Worm (Caenorhabditis elegans): Measurements from ENCODE around the gene myo-3.

Gene myo-3

DNA sequence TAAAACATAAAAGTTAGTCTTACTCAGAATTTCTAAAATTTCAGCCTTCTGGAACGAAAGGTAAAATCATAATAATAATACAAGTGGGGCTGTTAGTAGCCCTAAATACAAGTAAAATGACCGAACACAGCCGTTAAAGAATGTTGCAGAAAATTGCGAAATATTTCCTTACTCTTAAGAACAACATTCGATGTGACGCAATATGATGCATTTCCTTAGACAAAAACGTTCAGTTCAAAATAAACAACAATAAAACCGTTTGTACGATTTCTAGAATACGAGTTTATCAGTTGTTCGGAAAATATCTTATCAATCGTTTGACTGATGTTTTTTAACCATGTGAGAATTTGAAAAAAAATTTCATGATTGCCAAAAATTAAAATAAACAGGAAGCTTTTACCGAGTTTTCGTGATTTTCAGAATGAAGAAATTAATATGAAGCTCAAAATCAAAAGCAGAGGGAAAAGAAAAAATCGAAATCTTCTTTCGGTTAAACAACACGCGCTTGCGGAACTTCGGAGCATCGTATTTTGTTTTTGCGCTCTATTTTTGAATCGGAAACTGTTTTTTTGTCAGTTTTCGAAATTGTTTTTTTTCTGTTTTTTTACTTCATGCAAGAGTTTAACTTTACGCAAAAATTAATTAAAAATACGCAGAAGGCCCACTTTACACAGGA, 11.8 kb upstream of the myo-3 start (continued):
- TF ChIP-seq daf-16 (GFP tag; optimal IDR thresholded peaks at IDR 0.05), result no peak
- TF ChIP-seq daf-16 (tag; optimal IDR thresholded peaks at IDR 0.05), result peak; percentile 92
- TF ChIP-seq snpc-1.2 (GFP tag; IDR thresholded peaks at IDR 0.05), result no peak
- peak; percentile 38 for TF ChIP-seq mes-2 (tag; optimal IDR thresholded peaks at IDR 0.05; ENCODE audit: poor library complexity, severe bottlenecking)
- no peak for TF ChIP-seq ctbp-1 (GFP tag; IDR thresholded peaks at IDR 0.05)
- TF ChIP-seq nhr-41 (GFP tag; IDR thresholded peaks at IDR 0.05), result no peak
- TF ChIP-seq zip-2 (tag; optimal IDR thresholded peaks at IDR 0.05), result peak; percentile 72
- TF ChIP-seq dpl-1 (GFP tag; optimal IDR thresholded peaks at IDR 0.05), result peak; percentile 60
- TF ChIP-seq zfp-3 (GFP tag; conservative IDR thresholded peaks at IDR 0.05), result no peak
- no peak for TF ChIP-seq ces-1 (GFP tag; optimal IDR thresholded peaks at IDR 0.05)
- no peak for TF ChIP-seq ceh-82 (tag; optimal IDR thresholded peaks at IDR 0.05)
- TF ChIP-seq mxl-3 (GFP tag; optimal IDR thresholded peaks at IDR 0.05), result no peak
- no peak for TF ChIP-seq attf-4 (tag; optimal IDR thresholded peaks at IDR 0.05)
- TF ChIP-seq T20F7.1 (GFP tag; optimal IDR thresholded peaks at IDR 0.05), result peak; percentile 93
- peak; percentile 86 for TF ChIP-seq nhr-6 (tag; optimal IDR thresholded peaks at IDR 0.05)
- no peak for TF ChIP-seq F44E2.7 (GFP tag; IDR thresholded peaks at IDR 0.05)
- no peak for TF ChIP-seq hlh-30 (tag; optimal IDR thresholded peaks at IDR 0.05; ENCODE audit: insufficient read depth)
- no peak for TF ChIP-seq daf-19 (GFP tag; conservative IDR thresholded peaks at IDR 0.05)
- TF ChIP-seq ztf-11 (tag; optimal IDR thresholded peaks at IDR 0.05), result no peak
- no peak for TF ChIP-seq vab-7 (GFP tag; IDR thresholded peaks at IDR 0.05)
- TF ChIP-seq lir-3 (tag; optimal IDR thresholded peaks at IDR 0.05), result no peak

DNA sequence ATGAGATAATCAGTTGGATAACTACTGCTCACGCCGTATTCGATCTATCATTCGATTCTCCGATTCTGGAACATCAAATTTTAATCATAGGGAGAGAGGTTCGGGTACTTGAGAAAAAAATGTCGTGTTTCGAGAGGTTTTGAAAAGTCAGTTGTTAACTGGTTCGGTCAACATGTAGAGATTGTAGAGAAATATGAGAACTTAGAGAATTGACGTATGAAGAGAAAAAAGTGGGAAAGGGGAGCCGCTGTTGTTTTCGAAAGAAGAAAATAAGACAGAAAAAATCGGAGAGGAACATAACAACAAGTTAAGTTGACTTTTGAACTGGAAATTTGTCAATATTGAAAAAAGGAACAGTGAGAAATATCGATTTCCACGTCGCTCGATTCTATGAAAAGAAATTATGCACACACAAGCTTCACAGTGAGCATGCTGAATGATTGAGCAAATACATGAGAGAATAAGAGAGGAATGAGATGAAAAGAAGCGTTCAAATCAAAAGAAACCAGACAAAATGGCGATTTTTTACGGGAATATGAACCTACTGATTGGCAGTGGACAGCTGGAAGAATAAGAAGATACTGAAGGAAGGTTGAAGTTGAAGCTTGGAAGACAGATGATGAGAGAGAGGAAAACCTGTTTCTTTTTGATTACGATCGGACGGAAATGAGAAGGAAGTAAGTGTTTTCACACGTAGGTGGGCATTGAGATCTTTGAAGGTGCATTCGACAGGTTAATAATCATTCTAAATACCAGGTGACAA, 11.0 kb upstream of the myo-3 start, which contains the start of the genes T04H1.13, slfl-5 and rad-50:
Gene T04H1.13, minus strand, starts transcription at position 51 of the 763 bp plus-strand sequence.
Gene slfl-5, minus strand, starts transcription at position 65 of the 763 bp plus-strand sequence.
Gene rad-50, plus strand, starts transcription at position 667 of the 763 bp plus-strand sequence.
- TF ChIP-seq hif-1 (tag; optimal IDR thresholded peaks at IDR 0.05) (no peak), lin-1 (GFP tag; IDR thresholded peaks at IDR 0.05) (0 out of 2 replicates have a peak, but pooled peaks have one; percentile 25), mxl-3 (GFP tag; optimal IDR thresholded peaks at IDR 0.05) (no peak), lin-15B (tag; optimal IDR thresholded peaks at IDR 0.05) (no peak), ces-1 (GFP tag; optimal IDR thresholded peaks at IDR 0.05) (no peak), tra-1 (GFP tag; IDR thresholded peaks at IDR 0.05) (0 out of 2 replicates have a peak, but pooled peaks have one; percentile 27), php-3 (GFP tag; IDR thresholded peaks at IDR 0.05) (no peak), pqm-1 (tag; optimal IDR thresholded peaks at IDR 0.05) (no peak), lin-39 (tag; optimal IDR thresholded peaks at IDR 0.05) (no peak), tag-97 (GFP tag; IDR thresholded peaks at IDR 0.05) (no peak), pha-4 (GFP tag; IDR thresholded peaks at IDR 0.05) (no peak), pha-4 (tag; optimal IDR thresholded peaks at IDR 0.05) (peak; percentile 81), dve-1 (tag; optimal IDR thresholded peaks at IDR 0.05; ENCODE audit: insufficient read depth) (no peak), daf-16 (GFP tag; optimal IDR thresholded peaks at IDR 0.05) (peak in 1 of 2 experiments; percentile 69), daf-16 (tag; optimal IDR thresholded peaks at IDR 0.05) (no peak), ama-1 (optimal IDR thresholded peaks at IDR 0.05) (no peak), lin-29 (GFP tag; IDR thresholded peaks at IDR 0.05) (no peak), ceh-82 (tag; optimal IDR thresholded peaks at IDR 0.05) (no peak), dmd-8 (GFP tag; IDR thresholded peaks at IDR 0.05) (no peak), F10B5.3 (tag; optimal IDR thresholded peaks at IDR 0.05) (no peak), unc-62 (GFP tag; optimal IDR thresholded peaks at IDR 0.05 in 1 of 2) (peak in 1 of 2 experiments; percentile 8), unc-62 (tag; optimal IDR thresholded peaks at IDR 0.05) (no peak), dmd-6 (GFP tag; IDR thresholded peaks at IDR 0.05) (peak; percentile 70), egl-43 (GFP tag; IDR thresholded peaks at IDR 0.05) (no peak), spr-3 (GFP tag; optimal IDR thresholded peaks at IDR 0.05) (no peak), R02D3.7 (tag; optimal IDR thresholded peaks at IDR 0.05) (no peak), F37D6.2 (tag; optimal IDR thresholded peaks at IDR 0.05) (no peak), mxl-2 (GFP tag; conservative IDR thresholded peaks at IDR 0.05) (no peak), cey-2 (tag; optimal IDR thresholded peaks at IDR 0.05; ENCODE audit: borderline replicate concordance, insufficient read depth) (no peak), ceh-44 (GFP tag; IDR thresholded peaks at IDR 0.05) (no peak), T20F7.1 (GFP tag; optimal IDR thresholded peaks at IDR 0.05) (no peak), nhr-41 (GFP tag; IDR thresholded peaks at IDR 0.05) (no peak), egl-27 (tag; optimal IDR thresholded peaks at IDR 0.05) (no peak), nhr-6 (tag; optimal IDR thresholded peaks at IDR 0.05) (no peak)
